Worm (Caenorhabditis elegans): ENCODE data around the gene pals-31.

- TF ChIP-seq flt-1 (GFP tag; IDR thresholded peaks at IDR 0.05) (no peak), ama-1 (optimal IDR thresholded peaks at IDR 0.05) (no peak), tbx-37 (GFP tag; conservative IDR thresholded peaks at IDR 0.05) (no peak), tbx-11 (GFP tag; IDR thresholded peaks at IDR 0.05) (no peak), ceh-36 (tag; optimal IDR thresholded peaks at IDR 0.05) (no peak), ceh-13 (GFP tag; optimal IDR thresholded peaks at IDR 0.05) (no peak), ets-7 (tag; optimal IDR thresholded peaks at IDR 0.05) (no peak), hmbx-1 (tag; optimal IDR thresholded peaks at IDR 0.05) (no peak), hmg-4 (GFP tag; optimal IDR thresholded peaks at IDR 0.05) (no peak), tra-4 (tag; optimal IDR thresholded peaks at IDR 0.05) (no peak), aly-1 (tag; optimal IDR thresholded peaks at IDR 0.05) (no peak), scrt-1 (GFP tag; IDR thresholded peaks at IDR 0.05) (no peak), B0310.2 (tag; optimal IDR thresholded peaks at IDR 0.05) (no peak), pes-1 (GFP tag; IDR thresholded peaks at IDR 0.05) (no peak)
Observed at ce11 chrV:671342-671741, 35.0 kb downstream of the pals-31 start, which contains the start of gene sru-24.
